Fruit fly (Drosophila melanogaster) whole organism, pupa: ENCODE results near the gene PolA1.

Experiments used
- CG10348 ChIP-seq: fragments of 200-800 bp; sonication (Bioruptor generic); IDR thresholded peaks from 2 replicates; pipeline ENCODE4 v1.3.6; 2022; ENCODE audit warnings: missing biosample characterization, missing genetic modification characterization
- CG12605 ChIP-seq: fragments of 200-800 bp; sonication (Bioruptor generic); IDR thresholded peaks from 2 replicates; pipeline ENCODE4 v1.3.6; 2022; ENCODE audit warnings: missing biosample characterization, missing genetic modification characterization
- CG13204 ChIP-seq: fragments of 200-800 bp; sonication (Bioruptor generic); optimal IDR thresholded peaks from 2 replicates; lab custom pipeline; 2018; ENCODE audit warnings: missing biosample characterization, mild to moderate bottlenecking, missing genetic modification characterization, moderate library complexity
- CG14655 ChIP-seq: fragments of 200-800 bp; sonication (Bioruptor generic); optimal IDR thresholded peaks from 3 replicates; lab custom pipeline; 2017; ENCODE audit warnings: mild to moderate bottlenecking, missing biosample characterization, missing genetic modification reagents, missing genetic modification characterization
- CG15710 ChIP-seq: fragments of 200-800 bp; sonication (Bioruptor generic); optimal IDR thresholded peaks from 2 replicates; lab custom pipeline; 2018; ENCODE audit warnings: missing biosample characterization, mild to moderate bottlenecking, missing genetic modification characterization, moderate library complexity
- CG17806 ChIP-seq: fragments of 200-800 bp; sonication (Bioruptor generic); optimal IDR thresholded peaks from 2 replicates; lab custom pipeline; 2018; ENCODE audit warnings: missing biosample characterization, mild to moderate bottlenecking, missing genetic modification characterization, moderate library complexity
- CG32121 ChIP-seq: fragments of 200-800 bp; sonication (Bioruptor generic); IDR thresholded peaks from 2 replicates; pipeline ENCODE4 v1.3.6; 2022; ENCODE audit warnings: missing biosample characterization, missing genetic modification characterization
- CG34367 ChIP-seq: fragments of 200-800 bp; sonication (Bioruptor generic); optimal IDR thresholded peaks from 2 replicates; lab custom pipeline; 2018; ENCODE audit warnings: missing biosample characterization, mild to moderate bottlenecking, missing genetic modification characterization
- CG4496 ChIP-seq: fragments of 200-800 bp; sonication (Bioruptor generic); IDR thresholded peaks from 3 replicates; pipeline ENCODE4 v1.3.6; 2022; ENCODE audit warnings: missing biosample characterization, missing genetic modification characterization
- CG8159 ChIP-seq: fragments of 200-800 bp; sonication (Bioruptor generic); optimal IDR thresholded peaks from 3 replicates; lab custom pipeline; 2018; ENCODE audit warnings: missing biosample characterization, mild to moderate bottlenecking, missing genetic modification characterization, moderate library complexity
- CG8301 ChIP-seq: fragments of 200-800 bp; sonication (Bioruptor generic); optimal IDR thresholded peaks from 2 replicates; lab custom pipeline; 2018; ENCODE audit warnings: missing biosample characterization, mild to moderate bottlenecking, missing genetic modification characterization
- CG9948 ChIP-seq: fragments of 200-800 bp; sonication (Bioruptor generic); optimal IDR thresholded peaks from 2 replicates; lab custom pipeline; 2018; ENCODE audit warnings: missing biosample characterization, mild to moderate bottlenecking, missing genetic modification characterization, moderate library complexity
- D1 ChIP-seq: fragments of 200-800 bp; sonication (Bioruptor generic); optimal IDR thresholded peaks from 2 replicates; lab custom pipeline; 2018; ENCODE audit warnings: missing biosample characterization, mild to moderate bottlenecking, missing genetic modification characterization, moderate library complexity
- EcR ChIP-seq: fragments of 200-800 bp; sonication (Bioruptor generic); optimal IDR thresholded peaks from 3 replicates; lab custom pipeline; 2019; ENCODE audit warnings: missing biosample characterization, missing genetic modification characterization, mild to moderate bottlenecking, moderate library complexity, missing genetic modification reagents
- Ets98B ChIP-seq: fragments of 200-800 bp; sonication (Bioruptor generic); IDR thresholded peaks from 2 replicates; pipeline ENCODE4 v1.3.6; 2022; ENCODE audit warnings: missing biosample characterization, missing genetic modification characterization
- Pif1A ChIP-seq: fragments of 200-800 bp; sonication (Bioruptor generic); optimal IDR thresholded peaks from 3 replicates; lab custom pipeline; 2016; ENCODE audit warnings: missing biosample characterization, missing genetic modification characterization
- Pif1B ChIP-seq: fragments of 200-800 bp; sonication (Bioruptor generic); optimal IDR thresholded peaks from 3 replicates; lab custom pipeline; 2016; ENCODE audit warnings: missing biosample characterization, missing genetic modification characterization
- Snoo ChIP-seq: fragments of 200-800 bp; sonication (Bioruptor generic); optimal IDR thresholded peaks from 3 replicates; lab custom pipeline; 2017; ENCODE audit warnings: missing biosample characterization, mild to moderate bottlenecking, missing genetic modification characterization, inconsistent platforms
- fd96Ca ChIP-seq: fragments of 200-800 bp; sonication (Bioruptor generic); IDR thresholded peaks from 3 replicates; pipeline ENCODE4 v1.3.6; 2022; ENCODE audit warnings: missing biosample characterization, missing genetic modification characterization
- gl ChIP-seq: fragments of 200-800 bp; sonication (Bioruptor generic); optimal IDR thresholded peaks from 2 replicates; lab custom pipeline; 2018; ENCODE audit warnings: missing biosample characterization, mild to moderate bottlenecking, missing genetic modification characterization
- rn ChIP-seq: fragments of 200-800 bp; sonication (Bioruptor generic); IDR thresholded peaks from 2 replicates; pipeline ENCODE4 v1.3.6; 2022; ENCODE audit warnings: missing biosample characterization, missing genetic modification characterization

The PolA1 gene

DNA sequence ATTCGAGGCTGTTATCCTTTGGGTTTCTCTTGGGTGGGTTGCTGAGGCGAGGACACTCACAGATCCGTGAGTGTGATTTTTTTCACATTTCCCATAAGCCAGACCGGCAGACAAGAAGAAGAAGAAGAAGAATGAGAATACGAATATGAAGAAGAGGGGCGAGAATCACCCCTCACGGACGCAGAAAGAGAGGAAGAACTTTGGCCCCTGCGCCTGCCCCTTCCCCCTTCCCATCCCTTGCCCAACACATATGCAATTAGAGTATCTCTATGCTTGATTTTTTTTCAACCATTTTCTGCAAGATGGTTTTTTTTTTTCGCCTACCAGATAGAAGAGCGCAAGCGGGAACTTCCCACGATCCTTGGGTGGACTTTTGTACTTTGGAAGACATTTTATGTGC, 36.9 kb downstream of the PolA1 start:
- TF ChIP-seq Pif1A (GFP tag; lab: Kevin White, UChicago): peak; percentile 6
- no peak for TF ChIP-seq EcR (GFP tag; lab: Kevin White, UChicago)
- no peak for TF ChIP-seq Ets98B (GFP tag; lab: Robert Waterston, UW)
- peak; percentile 73 for TF ChIP-seq CG13204 (GFP tag; lab: Kevin White, UChicago)
- TF ChIP-seq rn (GFP tag; lab: Robert Waterston, UW): no peak
- no peak for TF ChIP-seq CG8301 (tag; lab: Kevin White, UChicago)
- peak; percentile 25 for TF ChIP-seq CG15710 (tag; lab: Kevin White, UChicago)
- TF ChIP-seq CG34367 (tag; lab: Kevin White, UChicago): peak; percentile 13
- no peak for TF ChIP-seq CG10348 (GFP tag; lab: Robert Waterston, UW)
- no peak for TF ChIP-seq Snoo (tag; lab: Kevin White, UChicago)
- TF ChIP-seq CG8159: peak; percentile 26
- TF ChIP-seq CG4496 (GFP tag; lab: Robert Waterston, UW): 0 out of 3 replicates have a peak, but pooled peaks have one; percentile 51
- TF ChIP-seq CG32121 (GFP tag; lab: Robert Waterston, UW): no peak
- peak; percentile 45 for TF ChIP-seq CG14655 (GFP tag; lab: Kevin White, UChicago)
- TF ChIP-seq gl (tag; lab: Kevin White, UChicago): peak; percentile 64
- TF ChIP-seq CG12605 (GFP tag; lab: Robert Waterston, UW): 0 out of 2 replicates have a peak, but pooled peaks have one; percentile 15
- TF ChIP-seq CG17806: peak; percentile 9
- no peak for TF ChIP-seq D1
- TF ChIP-seq fd96Ca (GFP tag; lab: Robert Waterston, UW): no peak
- no peak for TF ChIP-seq CG9948 (tag; lab: Kevin White, UChicago)
- TF ChIP-seq Pif1B (GFP tag; lab: Kevin White, UChicago): peak; percentile 24

- no peak for TF ChIP-seq CG10348 (GFP tag; lab: Robert Waterston, UW)
- peak; percentile 81 for TF ChIP-seq CG13204 (GFP tag; lab: Kevin White, UChicago)
- no peak for TF ChIP-seq Ets98B (GFP tag; lab: Robert Waterston, UW)
- no peak for TF ChIP-seq fd96Ca (GFP tag; lab: Robert Waterston, UW)
Measured at dm6 chr3R:21633781-21634102, 37.8 kb downstream of the PolA1 start.

DNA sequence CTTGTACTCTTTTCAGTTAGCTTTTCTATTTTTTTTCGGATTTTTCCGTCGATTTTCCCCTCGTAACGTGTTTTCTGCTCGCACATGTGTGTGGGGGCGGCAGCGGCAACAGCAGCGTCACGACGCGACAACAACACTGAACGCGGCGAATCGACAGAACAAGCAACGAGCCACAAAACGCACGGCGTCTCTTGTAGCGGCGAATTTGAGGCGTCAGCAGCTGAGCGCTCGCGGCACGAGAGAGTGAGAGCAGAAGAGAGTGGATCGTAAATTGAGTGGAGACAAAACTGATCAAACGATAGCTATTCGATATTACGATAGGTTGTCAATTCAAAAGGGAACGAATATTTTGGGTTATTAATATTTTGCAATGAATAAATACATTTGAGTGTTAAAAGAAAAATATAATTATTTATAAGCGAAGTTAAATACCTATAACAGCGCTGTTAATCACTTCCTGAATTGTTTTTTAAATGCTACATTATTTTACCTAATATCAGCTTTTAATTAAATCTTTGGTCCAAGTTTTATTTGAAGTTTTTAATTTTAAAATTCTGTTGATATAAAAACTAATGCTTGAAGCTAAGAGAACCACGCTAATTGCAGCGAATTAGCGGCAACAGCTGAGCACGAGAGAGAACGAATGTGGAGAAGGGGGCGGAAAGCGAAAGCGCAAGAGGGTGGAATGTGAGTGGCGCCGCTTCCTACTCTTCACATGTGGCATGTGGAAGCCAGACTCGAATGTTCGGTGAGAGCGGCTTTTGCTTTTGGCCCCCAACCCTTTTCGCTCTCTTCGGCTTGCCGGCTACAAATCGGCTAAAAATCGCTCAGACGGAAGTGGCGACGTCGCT, 38.4 kb downstream of the PolA1 start:
- TF ChIP-seq CG12605 (GFP tag; lab: Robert Waterston, UW) (no peak), CG17806 (peak; percentile 55), CG4496 (GFP tag; lab: Robert Waterston, UW) (no peak), fd96Ca (GFP tag; lab: Robert Waterston, UW) (no peak), EcR (GFP tag; lab: Kevin White, UChicago) (no peak), CG9948 (tag; lab: Kevin White, UChicago) (peak; percentile 58), CG10348 (GFP tag; lab: Robert Waterston, UW) (no peak), Ets98B (GFP tag; lab: Robert Waterston, UW) (no peak), CG15710 (tag; lab: Kevin White, UChicago) (peak; percentile 40), Snoo (tag; lab: Kevin White, UChicago) (no peak), gl (tag; lab: Kevin White, UChicago) (no peak), CG14655 (GFP tag; lab: Kevin White, UChicago) (peak; percentile 66), CG34367 (tag; lab: Kevin White, UChicago) (peak; percentile 33), rn (GFP tag; lab: Robert Waterston, UW) (no peak), CG8301 (tag; lab: Kevin White, UChicago) (peak; percentile 49), CG13204 (GFP tag; lab: Kevin White, UChicago) (peak; percentile 45), Pif1B (GFP tag; lab: Kevin White, UChicago) (peak; percentile 26), D1 (peak; percentile 58), CG32121 (GFP tag; lab: Robert Waterston, UW) (no peak), Pif1A (GFP tag; lab: Kevin White, UChicago) (peak; percentile 25), CG8159 (peak; percentile 61)

- TF ChIP-seq CG14655 (GFP tag; lab: Kevin White, UChicago) (peak; percentile 6), Pif1B (GFP tag; lab: Kevin White, UChicago) (no peak), CG10348 (GFP tag; lab: Robert Waterston, UW) (no peak), CG8301 (tag; lab: Kevin White, UChicago) (no peak), D1 (no peak)
- TF ChIP-seq, all 21 proteins: peak for 1
Measured at dm6 chr3R:21632582-21632929, 39.0 kb downstream of the PolA1 start.

DNA sequence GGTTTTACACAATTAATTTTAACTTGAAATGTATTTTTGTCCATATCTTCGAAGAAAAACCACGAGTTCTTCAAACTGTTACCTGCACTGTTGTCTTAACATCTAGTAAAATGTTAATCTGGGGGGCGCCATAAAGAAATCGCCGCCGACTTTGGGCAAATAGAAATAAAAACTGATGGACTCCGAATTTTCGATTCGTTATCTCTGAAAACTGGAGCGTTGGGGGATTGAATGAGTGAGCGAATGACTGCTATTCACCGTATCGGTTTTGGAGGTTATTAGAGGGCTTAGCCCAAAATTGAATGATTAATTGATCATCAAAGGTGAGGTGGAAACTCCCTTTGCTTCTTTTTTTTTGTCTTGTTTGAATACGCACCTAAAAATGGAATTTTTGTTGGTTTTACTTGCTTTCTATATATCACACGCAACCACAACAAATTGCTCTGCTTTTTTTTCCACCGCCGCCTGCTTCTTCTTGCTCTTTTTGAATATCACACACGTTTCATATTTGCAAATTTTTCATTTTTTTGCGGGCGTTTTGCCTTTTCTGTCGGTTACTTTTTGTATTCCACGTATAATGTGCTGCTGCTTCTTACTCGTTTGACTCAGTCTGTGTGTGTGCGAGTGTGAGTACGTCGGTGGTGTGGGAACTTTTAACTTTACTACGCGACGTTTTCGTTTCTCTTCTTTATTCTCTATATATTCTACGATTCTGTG, 39.6 kb downstream of the PolA1 start:
- TF ChIP-seq Ets98B (GFP tag; lab: Robert Waterston, UW) (no peak), CG13204 (GFP tag; lab: Kevin White, UChicago) (no peak), rn (GFP tag; lab: Robert Waterston, UW) (no peak), D1 (no peak), CG34367 (tag; lab: Kevin White, UChicago) (no peak), CG8301 (tag; lab: Kevin White, UChicago) (no peak), CG15710 (tag; lab: Kevin White, UChicago) (no peak), CG9948 (tag; lab: Kevin White, UChicago) (no peak), CG32121 (GFP tag; lab: Robert Waterston, UW) (no peak), CG14655 (GFP tag; lab: Kevin White, UChicago) (no peak), Pif1A (GFP tag; lab: Kevin White, UChicago) (no peak), CG12605 (GFP tag; lab: Robert Waterston, UW) (no peak), CG4496 (GFP tag; lab: Robert Waterston, UW) (no peak), EcR (GFP tag; lab: Kevin White, UChicago) (no peak)
